Worm (Caenorhabditis elegans) whole organism, mixed stage, embryonic: ENCODE measurements around the gene clec-258.

ENCODE experiments used
- M03D4.4 ChIP-seq: sonication (generic microtip); optimal IDR thresholded peaks from 2 replicates; lab custom pipeline; 2017; ENCODE audit warnings: mild to moderate bottlenecking, missing genetic modification characterization, missing compliant biosample characterization
- bed-3 ChIP-seq: fragments of 200-800 bp; sonication (Bioruptor generic); optimal IDR thresholded peaks from 3 replicates; lab custom pipeline; 2018; ENCODE audit warnings: mild to moderate bottlenecking, missing genetic modification characterization, moderate library complexity, missing compliant biosample characterization
- blmp-1 ChIP-seq: fragments of 150-350 bp; optimal IDR thresholded peaks from 2 replicates; lab custom pipeline; 2014; ENCODE audit warnings: missing biosample characterization, missing genetic modification characterization
- ceh-39 ChIP-seq: fragments of 150-350 bp; optimal IDR thresholded peaks from 2 replicates; lab custom pipeline; 2014; ENCODE audit warnings: missing biosample characterization, missing genetic modification characterization
- ceh-43 ChIP-seq: fragments of 200-800 bp; sonication (Bioruptor generic); optimal IDR thresholded peaks from 2 replicates; lab custom pipeline; 2018; ENCODE audit warnings: mild to moderate bottlenecking, missing genetic modification characterization, moderate library complexity, missing compliant biosample characterization
- ceh-83 ChIP-seq: fragments of 200-800 bp; sonication (Bioruptor generic); optimal IDR thresholded peaks from 2 replicates; lab custom pipeline; 2018; ENCODE audit warnings: mild to moderate bottlenecking, missing genetic modification characterization, missing compliant biosample characterization
- ces-1 ChIP-seq: fragments of 150-350 bp; optimal IDR thresholded peaks from 2 replicates; lab custom pipeline; 2014; ENCODE audit warnings: missing biosample characterization, missing genetic modification reagents, missing genetic modification characterization
- cnd-1 ChIP-seq: fragments of 200-800 bp; sonication (Bioruptor generic); optimal IDR thresholded peaks from 2 replicates; lab custom pipeline; 2018; ENCODE audit warnings: mild to moderate bottlenecking, missing genetic modification characterization, missing compliant biosample characterization
- drap-1 ChIP-seq: fragments of 200-800 bp; sonication (Bioruptor generic); optimal IDR thresholded peaks from 3 replicates; lab custom pipeline; 2018; ENCODE audit warnings: mild to moderate bottlenecking, missing genetic modification characterization, missing compliant biosample characterization
- elt-1 ChIP-seq: sonication (generic microtip); optimal IDR thresholded peaks from 2 replicates; lab custom pipeline; 2017; ENCODE audit warnings: missing genetic modification characterization, mild to moderate bottlenecking, missing compliant biosample characterization, antibody characterized with exemption, moderate library complexity, borderline replicate concordance; ENCODE audit not compliant: insufficient read depth
- elt-3 ChIP-seq: fragments of 150-350 bp; optimal IDR thresholded peaks from 2 replicates; lab custom pipeline; 2014; ENCODE audit warnings: missing biosample characterization, missing genetic modification characterization
- flh-1 ChIP-seq: fragments of 200-800 bp; sonication (Bioruptor generic); optimal IDR thresholded peaks from 2 replicates; lab custom pipeline; 2018; ENCODE audit warnings: mild to moderate bottlenecking, missing genetic modification characterization, moderate library complexity, missing compliant biosample characterization
- ham-2 ChIP-seq: fragments of 200-800 bp; sonication (Bioruptor generic); optimal IDR thresholded peaks from 2 replicates; lab custom pipeline; 2018; ENCODE audit warnings: mild to moderate bottlenecking, missing genetic modification characterization, missing compliant biosample characterization
- hlh-1 ChIP-seq: fragments of 150-350 bp; optimal IDR thresholded peaks from 2 replicates; lab custom pipeline; 2014; ENCODE audit warnings: missing biosample characterization, missing genetic modification reagents, missing genetic modification characterization
- lin-13 ChIP-seq: fragments of 150-350 bp; optimal IDR thresholded peaks from 2 replicates; lab custom pipeline; 2014; ENCODE audit warnings: missing biosample characterization, missing genetic modification characterization
- lin-32 ChIP-seq: fragments of 200-800 bp; sonication (Bioruptor generic); optimal IDR thresholded peaks from 2 replicates; lab custom pipeline; 2018; ENCODE audit warnings: mild to moderate bottlenecking, missing genetic modification characterization, missing compliant biosample characterization
- lsy-2 ChIP-seq: fragments of 150-350 bp; optimal IDR thresholded peaks from 2 replicates; lab custom pipeline; 2014; ENCODE audit warnings: missing biosample characterization, missing genetic modification characterization
- mab-5 ChIP-seq: fragments of 150-350 bp; optimal IDR thresholded peaks from 2 replicates; lab custom pipeline; 2014; ENCODE audit warnings: missing biosample characterization, missing genetic modification characterization
- mep-1 ChIP-seq: fragments of 150-350 bp; optimal IDR thresholded peaks from 2 replicates; lab custom pipeline; 2017; ENCODE audit warnings: missing biosample characterization, missing genetic modification reagents, missing genetic modification characterization, inconsistent platforms
- nhr-2 ChIP-seq: fragments of 150-350 bp; optimal IDR thresholded peaks from 2 replicates; lab custom pipeline; 2014; ENCODE audit warnings: missing biosample characterization, missing genetic modification characterization
- nhr-237 ChIP-seq: fragments of 150-350 bp; optimal IDR thresholded peaks from 2 replicates; lab custom pipeline; 2014; ENCODE audit warnings: missing biosample characterization, missing genetic modification characterization
- nhr-28 ChIP-seq: fragments of 150-350 bp; optimal IDR thresholded peaks from 2 replicates; lab custom pipeline; 2014; ENCODE audit warnings: missing biosample characterization, missing genetic modification characterization
- pha-4 ChIP-seq: fragments of 150-350 bp; optimal IDR thresholded peaks from 2 replicates; lab custom pipeline; 2018; ENCODE audit warnings: missing biosample characterization, missing genetic modification reagents, missing genetic modification characterization
- sem-2 ChIP-seq: fragments of 200-800 bp; sonication (Bioruptor generic); optimal IDR thresholded peaks from 2 replicates; lab custom pipeline; 2018; ENCODE audit warnings: mild to moderate bottlenecking, missing genetic modification characterization, missing compliant biosample characterization
- snpc-4 ChIP-seq: fragments of 150-350 bp; optimal IDR thresholded peaks from 2 replicates; lab custom pipeline; 2014; ENCODE audit warnings: missing biosample characterization, missing genetic modification characterization
- sptf-1 ChIP-seq: sonication (generic microtip); optimal IDR thresholded peaks from 2 replicates; lab custom pipeline; 2017; ENCODE audit warnings: mild to moderate bottlenecking, missing genetic modification characterization, moderate library complexity, missing compliant biosample characterization
- tbx-8 ChIP-seq: fragments of 200-800 bp; sonication (Bioruptor generic); optimal IDR thresholded peaks from 2 replicates; lab custom pipeline; 2018; ENCODE audit warnings: mild to moderate bottlenecking, missing genetic modification characterization, moderate library complexity, missing compliant biosample characterization
- unc-39 ChIP-seq: fragments of 150-350 bp; optimal IDR thresholded peaks from 2 replicates; lab custom pipeline; 2014; ENCODE audit warnings: missing biosample characterization, missing genetic modification characterization
- unc-62 ChIP-seq: fragments of 150-350 bp; optimal IDR thresholded peaks from 2 replicates; lab custom pipeline; 2014; ENCODE audit warnings: missing biosample characterization, missing genetic modification reagents, missing genetic modification characterization
- zip-8 ChIP-seq: fragments of 150-350 bp; optimal IDR thresholded peaks from 2 replicates; lab custom pipeline; 2014; ENCODE audit warnings: missing biosample characterization, missing genetic modification characterization
- ztf-11 ChIP-seq: fragments of 150-350 bp; optimal IDR thresholded peaks from 2 replicates; lab custom pipeline; 2014; ENCODE audit warnings: missing biosample characterization, missing genetic modification characterization

Gene clec-258

ce11 chrV:19747144-19747543 is 41.1 kb upstream of the clec-258 start:
- TF ChIP-seq ceh-43 = no peak
- TF ChIP-seq ces-1 (GFP tag; lab: Kevin White, UChicago) = no peak

- TF ChIP-seq ces-1 (GFP tag; lab: Kevin White, UChicago) (no peak), ceh-43 (no peak), ham-2 (no peak), pha-4 (no peak), cnd-1 (no peak), drap-1 (no peak), nhr-237 (tag; lab: Kevin White, UChicago) (no peak), unc-62 (GFP tag; lab: Kevin White, UChicago) (no peak), elt-1 (tag; lab: Kevin White, UChicago) (no peak), mab-5 (tag; lab: Kevin White, UChicago) (no peak), M03D4.4 (tag; lab: Kevin White, UChicago) (no peak), unc-39 (tag; lab: Kevin White, UChicago) (no peak), lin-32 (no peak), ceh-83 (GFP tag; lab: Kevin White, UChicago) (no peak)
These were observed 37.1 kb upstream of the clec-258 start, which contains the start of gene clec-49 for ce11 chrV:19751124-19751523. clec-49 (minus strand) TSS chrV:19751226.

ce11 chrV:19752879-19753278 is 35.4 kb upstream of the clec-258 start:
- TF ChIP-seq nhr-2 (tag; lab: Kevin White, UChicago) = no peak
- no peak for TF ChIP-seq sem-2 (GFP tag; lab: Kevin White, UChicago)
- TF ChIP-seq ztf-11 (tag; lab: Kevin White, UChicago) = no peak
- no peak for TF ChIP-seq sptf-1 (tag; lab: Kevin White, UChicago)
- no peak for TF ChIP-seq mab-5 (tag; lab: Kevin White, UChicago)

ce11 chrV:19754331-19754730 is 33.9 kb upstream of the clec-258 start:
- TF ChIP-seq unc-62 (GFP tag; lab: Kevin White, UChicago) (no peak), nhr-237 (tag; lab: Kevin White, UChicago) (no peak), ceh-39 (no peak), snpc-4 (tag; lab: Kevin White, UChicago) (no peak), tbx-8 (GFP tag; lab: Kevin White, UChicago) (no peak), bed-3 (GFP tag; lab: Kevin White, UChicago) (no peak), ceh-43 (no peak), mab-5 (tag; lab: Kevin White, UChicago) (no peak), lin-13 (no peak), pha-4 (no peak), drap-1 (no peak), ceh-83 (GFP tag; lab: Kevin White, UChicago) (no peak), sptf-1 (tag; lab: Kevin White, UChicago) (no peak), nhr-28 (no peak), unc-39 (tag; lab: Kevin White, UChicago) (no peak), sem-2 (GFP tag; lab: Kevin White, UChicago) (no peak)

- no peak for TF ChIP-seq lsy-2
- TF ChIP-seq ces-1 (GFP tag; lab: Kevin White, UChicago) = no peak
- TF ChIP-seq nhr-237 (tag; lab: Kevin White, UChicago) = no peak
- TF ChIP-seq bed-3 (GFP tag; lab: Kevin White, UChicago) = no peak
- no peak for TF ChIP-seq nhr-2 (tag; lab: Kevin White, UChicago)
- no peak for TF ChIP-seq lin-13
- no peak for TF ChIP-seq elt-3 (tag; lab: Kevin White, UChicago)
- TF ChIP-seq ceh-39 = no peak
- no peak for TF ChIP-seq flh-1 (GFP tag; lab: Kevin White, UChicago)
- no peak for TF ChIP-seq nhr-28
- no peak for TF ChIP-seq ham-2
- TF ChIP-seq blmp-1 = no peak
- TF ChIP-seq, all 35 proteins: peak for 0
These were observed 33.0 kb upstream of the clec-258 start, which contains the start of gene clec-50 for ce11 chrV:19755260-19755659. clec-50 (minus strand) TSS chrV:19755368.

ce11 chrV:19756253-19756652 is 32.0 kb upstream of the clec-258 start, which contains the start of gene W04E12.9:
W04E12.9 (plus strand) TSS chrV:19756553.
- TF ChIP-seq mab-5 (tag; lab: Kevin White, UChicago) (no peak), sptf-1 (tag; lab: Kevin White, UChicago) (no peak), cnd-1 (no peak), M03D4.4 (tag; lab: Kevin White, UChicago) (no peak), mep-1 (tag; lab: Kevin White, UChicago) (no peak), flh-1 (GFP tag; lab: Kevin White, UChicago) (no peak), unc-62 (GFP tag; lab: Kevin White, UChicago) (no peak), zip-8 (no peak), ces-1 (GFP tag; lab: Kevin White, UChicago) (no peak), ceh-43 (no peak), lin-13 (no peak), bed-3 (GFP tag; lab: Kevin White, UChicago) (no peak), unc-39 (tag; lab: Kevin White, UChicago) (no peak), blmp-1 (no peak), pha-4 (no peak), ceh-39 (no peak), ztf-11 (tag; lab: Kevin White, UChicago) (no peak), hlh-1 (tag; lab: Kevin White, UChicago) (no peak)
